Fruit fly (Drosophila melanogaster) whole organism, embryonic: ENCODE data around the gene grass.

Experiments
- Abd-B ChIP-seq: fragments of 200-800 bp; sonication (Bioruptor generic); optimal IDR thresholded peaks from 2 replicates; lab custom pipeline; 2018; ENCODE audit warnings: missing biosample characterization, mild to moderate bottlenecking, missing genetic modification characterization, moderate library complexity
- CG1024 ChIP-seq: fragments of 200-800 bp; sonication (Bioruptor generic); IDR thresholded peaks from 2 replicates; pipeline ENCODE4 v1.3.6; 2022; ENCODE audit warnings: missing biosample characterization, missing genetic modification characterization
- CG10267 ChIP-seq: fragments of 200-800 bp; sonication (Bioruptor generic); optimal IDR thresholded peaks from 2 replicates; lab custom pipeline; 2018; ENCODE audit warnings: missing biosample characterization, mild to moderate bottlenecking, missing genetic modification characterization, moderate library complexity
- CG10274 ChIP-seq: fragments of 200-800 bp; sonication (Bioruptor generic); optimal IDR thresholded peaks from 3 replicates; lab custom pipeline; 2017; ENCODE audit warnings: missing biosample characterization, mild to moderate bottlenecking, missing genetic modification characterization
- CG11504 ChIP-seq: fragments of 200-800 bp; sonication (Bioruptor generic); optimal IDR thresholded peaks from 3 replicates; lab custom pipeline; 2019; ENCODE audit warnings: missing biosample characterization, mild to moderate bottlenecking, missing genetic modification characterization, moderate library complexity
- CG15601 ChIP-seq: fragments of 200-800 bp; sonication (Bioruptor generic); optimal IDR thresholded peaks from 3 replicates; lab custom pipeline; 2019; ENCODE audit warnings: missing biosample characterization, mild to moderate bottlenecking, missing genetic modification characterization, moderate library complexity
- CG17829 ChIP-seq: fragments of 200-800 bp; optimal IDR thresholded peaks from 2 replicates; lab custom pipeline; 2019; ENCODE audit warnings: missing biosample characterization, mild to moderate bottlenecking, missing genetic modification characterization, moderate library complexity
- CG18599 ChIP-seq: fragments of 200-800 bp; sonication (Bioruptor generic); optimal IDR thresholded peaks from 3 replicates; lab custom pipeline; 2017; ENCODE audit warnings: missing biosample characterization, missing genetic modification characterization, mild to moderate bottlenecking, moderate library complexity, missing genetic modification reagents
- CG2678 ChIP-seq: fragments of 200-800 bp; sonication (Bioruptor generic); optimal IDR thresholded peaks from 3 replicates; lab custom pipeline; 2019; ENCODE audit warnings: missing biosample characterization, mild to moderate bottlenecking, missing genetic modification characterization, moderate library complexity
- CG2712 ChIP-seq: fragments of 200-800 bp; optimal IDR thresholded peaks from 3 replicates; lab custom pipeline; 2019; ENCODE audit warnings: missing biosample characterization, mild to moderate bottlenecking, missing genetic modification characterization, moderate library complexity
- CG43689 ChIP-seq: fragments of 200-800 bp; sonication (Bioruptor generic); IDR thresholded peaks from 2 replicates; pipeline ENCODE4 v1.3.6; 2022; ENCODE audit warnings: missing biosample characterization, missing genetic modification characterization
- CG4424 ChIP-seq: fragments of 200-800 bp; sonication (Bioruptor generic); optimal IDR thresholded peaks from 3 replicates; lab custom pipeline; 2016; ENCODE audit warnings: missing biosample characterization, missing genetic modification characterization
- CG7357 ChIP-seq: fragments of 200-800 bp; sonication (Bioruptor generic); IDR thresholded peaks from 3 replicates; pipeline ENCODE4 v1.3.6; 2022; ENCODE audit warnings: missing biosample characterization, missing genetic modification characterization
- D ChIP-seq, 2 experiments: fragments of 200-800 bp in 1 of 2; fragments of >200 bp in 1 of 2; sonication (Bioruptor generic) in 1 of 2; optimal IDR thresholded peaks; 2 replicates in 1 of 2; 3 replicates in 1 of 2; lab custom pipeline; 2017; ENCODE audit warnings: mild to moderate bottlenecking in 1 of 2, missing biosample characterization in 1 of 2, missing genetic modification characterization in 1 of 2, missing genetic modification reagents in 1 of 2
- D19A ChIP-seq: fragments of 200-800 bp; optimal IDR thresholded peaks from 3 replicates; lab custom pipeline; 2019; ENCODE audit warnings: missing biosample characterization, mild to moderate bottlenecking, missing genetic modification characterization, moderate library complexity
- E2f2 ChIP-seq: fragments of 200-800 bp; sonication (Bioruptor generic); IDR thresholded peaks from 2 replicates; pipeline ENCODE4 v1.3.6; 2022; ENCODE audit warnings: missing biosample characterization, missing genetic modification characterization
- H15 ChIP-seq: fragments of 200-800 bp; sonication (Bioruptor generic); IDR thresholded peaks from 3 replicates; pipeline ENCODE4 v1.3.6; 2022; ENCODE audit warnings: missing biosample characterization, missing genetic modification characterization
- HHEX ChIP-seq: fragments of 200-800 bp; sonication (Bioruptor generic); optimal IDR thresholded peaks from 3 replicates; lab custom pipeline; 2017; ENCODE audit warnings: missing biosample characterization, mild to moderate bottlenecking, missing genetic modification characterization, missing genetic modification reagents
- HLH3B ChIP-seq: fragments of 200-800 bp; sonication (Bioruptor generic); IDR thresholded peaks from 2 replicates; pipeline ENCODE4 v1.3.6; 2022; ENCODE audit warnings: missing biosample characterization, missing genetic modification characterization
- HmgD ChIP-seq: fragments of 200-800 bp; sonication (Bioruptor generic); optimal IDR thresholded peaks from 3 replicates; lab custom pipeline; 2016; ENCODE audit warnings: missing biosample characterization, missing genetic modification characterization
- Hr78 ChIP-seq, 2 experiments: fragments of 200-800 bp in 1 of 2; fragments of >200 bp in 1 of 2; sonication (Bioruptor generic) in 1 of 2; optimal IDR thresholded peaks; 2 replicates each; lab custom pipeline; 2017 to 2019; ENCODE audit warnings: missing biosample characterization in 2 of 2, missing genetic modification characterization in 2 of 2, mild to moderate bottlenecking in 1 of 2, moderate library complexity in 1 of 2
- Kr ChIP-seq: fragments of 200-800 bp; sonication (Bioruptor generic); optimal IDR thresholded peaks from 2 replicates; lab custom pipeline; 2017; ENCODE audit warnings: missing biosample characterization, mild to moderate bottlenecking, missing genetic modification characterization
- Lpt ChIP-seq: fragments of >200 bp; optimal IDR thresholded peaks from 2 replicates; lab custom pipeline; 2018; ENCODE audit warnings: missing biosample characterization, missing genetic modification characterization
- Mad ChIP-seq: fragments of 200-800 bp; sonication (Bioruptor generic); optimal IDR thresholded peaks from 2 replicates; lab custom pipeline; 2016; ENCODE audit warnings: missing biosample characterization, missing genetic modification characterization
- Optix ChIP-seq: fragments of 200-800 bp; sonication (Bioruptor generic); IDR thresholded peaks from 3 replicates; pipeline ENCODE4 v1.3.6; 2022; ENCODE audit warnings: missing biosample characterization, missing genetic modification characterization
- Ptx1 ChIP-seq: fragments of 200-800 bp; sonication (Bioruptor generic); IDR thresholded peaks from 2 replicates; pipeline ENCODE4 v1.3.6; 2022; ENCODE audit warnings: missing biosample characterization, missing genetic modification characterization
- Ssrp ChIP-seq: fragments of 200-800 bp; sonication (Bioruptor generic); optimal IDR thresholded peaks from 2 replicates; lab custom pipeline; 2018; ENCODE audit warnings: missing biosample characterization, mild to moderate bottlenecking, missing genetic modification characterization, moderate library complexity
- Usf ChIP-seq: fragments of 200-800 bp; sonication (Bioruptor generic); optimal IDR thresholded peaks from 2 replicates; lab custom pipeline; 2017; ENCODE audit warnings: missing genotype, missing biosample characterization, missing genetic modification characterization
- Xrp1 ChIP-seq: fragments of 200-800 bp; sonication (Bioruptor generic); IDR thresholded peaks from 2 replicates; pipeline ENCODE4 v1.3.6; 2022; ENCODE audit warnings: missing biosample characterization, missing genetic modification characterization
- abd-A ChIP-seq: fragments of 200-800 bp; sonication (Bioruptor generic); optimal IDR thresholded peaks from 3 replicates; lab custom pipeline; 2019; ENCODE audit warnings: missing biosample characterization, mild to moderate bottlenecking, missing genetic modification characterization, moderate library complexity
- ara ChIP-seq: fragments of 200-800 bp; sonication (Bioruptor generic); IDR thresholded peaks from 2 replicates; pipeline ENCODE4 v1.3.6; 2022; ENCODE audit warnings: missing biosample characterization, missing genetic modification characterization
- bsh ChIP-seq, 2 experiments: fragments of 200-800 bp; sonication (Bioruptor generic); optimal IDR thresholded peaks; 2 replicates each; lab custom pipeline; 2017 to 2018; ENCODE audit warnings: mild to moderate bottlenecking in 2 of 2, missing biosample characterization in 2 of 2, missing genetic modification characterization in 2 of 2, moderate library complexity in 1 of 2
- gem ChIP-seq: fragments of 200-800 bp; sonication (Bioruptor generic); optimal IDR thresholded peaks from 2 replicates; lab custom pipeline; 2019; ENCODE audit warnings: missing biosample characterization, mild to moderate bottlenecking, missing genetic modification characterization, moderate library complexity
- gsb-n ChIP-seq: fragments of 200-800 bp; sonication (Bioruptor generic); optimal IDR thresholded peaks from 3 replicates; lab custom pipeline; 2018; ENCODE audit warnings: missing biosample characterization, mild to moderate bottlenecking, missing genetic modification characterization
- ind ChIP-seq: fragments of 200-800 bp; sonication (Bioruptor generic); optimal IDR thresholded peaks from 3 replicates; lab custom pipeline; 2016; ENCODE audit warnings: missing biosample characterization, missing genetic modification characterization
- lbe ChIP-seq: fragments of 200-800 bp; sonication (Bioruptor generic); optimal IDR thresholded peaks from 2 replicates; lab custom pipeline; 2016; ENCODE audit warnings: missing biosample characterization, mild to moderate bottlenecking, missing genetic modification characterization
- lmd ChIP-seq: fragments of 200-800 bp; sonication (Bioruptor generic); IDR thresholded peaks from 2 replicates; pipeline ENCODE4 v1.3.6; 2022; ENCODE audit warnings: missing biosample characterization, missing genetic modification characterization
- lov ChIP-seq, 2 experiments: fragments of 200-800 bp in 1 of 2; fragments of >200 bp in 1 of 2; sonication (Bioruptor generic) in 1 of 2; IDR thresholded peaks in 1 of 2; optimal IDR thresholded peaks in 1 of 2; 2 replicates in 1 of 2; 3 replicates in 1 of 2; pipeline versions ENCODE4 v1.3.6 to Lab custom; 2017 to 2022; ENCODE audit warnings: missing biosample characterization in 1 of 2, missing genetic modification characterization in 1 of 2
- nmo ChIP-seq: fragments of 200-800 bp; sonication (Bioruptor generic); optimal IDR thresholded peaks from 2 replicates; lab custom pipeline; 2018; ENCODE audit warnings: missing biosample characterization, mild to moderate bottlenecking, missing genetic modification characterization, moderate library complexity
- prd ChIP-seq, 3 experiments: fragments of >200 bp in 2 of 3; fragments of 200-800 bp in 1 of 3; sonication (Bioruptor generic) in 1 of 3; optimal IDR thresholded peaks in 2 of 3; IDR thresholded peaks in 1 of 3; 2 replicates in 2 of 3; 3 replicates in 1 of 3; pipeline versions ENCODE4 v1.3.6 to Lab custom; 2017 to 2022; ENCODE audit warnings: missing biosample characterization in 1 of 3, missing genetic modification characterization in 1 of 3
- row ChIP-seq: fragments of 200-800 bp; sonication (Bioruptor generic); IDR thresholded peaks from 3 replicates; pipeline ENCODE4 v1.3.6; 2022; ENCODE audit warnings: missing biosample characterization, missing genetic modification characterization
- scrt ChIP-seq: fragments of 200-800 bp; sonication (Bioruptor generic); optimal IDR thresholded peaks from 2 replicates; lab custom pipeline; 2018; ENCODE audit warnings: missing biosample characterization, mild to moderate bottlenecking, missing genetic modification characterization, moderate library complexity
- sd ChIP-seq: fragments of 200-800 bp; sonication (Bioruptor generic); optimal IDR thresholded peaks from 3 replicates; lab custom pipeline; 2018; ENCODE audit warnings: missing biosample characterization, mild to moderate bottlenecking, missing genetic modification characterization, moderate library complexity
- seq ChIP-seq: fragments of 200-800 bp; sonication (Bioruptor generic); IDR thresholded peaks from 2 replicates; pipeline ENCODE4 v1.3.6; 2022; ENCODE audit warnings: missing biosample characterization, missing genetic modification characterization
- trem ChIP-seq: fragments of 200-800 bp; optimal IDR thresholded peaks from 3 replicates; lab custom pipeline; 2019; ENCODE audit warnings: missing biosample characterization, mild to moderate bottlenecking, missing genetic modification characterization, moderate library complexity
- zen ChIP-seq: fragments of 200-800 bp; sonication (Bioruptor generic); optimal IDR thresholded peaks from 3 replicates; lab custom pipeline; 2018; ENCODE audit warnings: missing biosample characterization, mild to moderate bottlenecking, missing genetic modification characterization, moderate library complexity

Gene grass

dm6 chr3R:27204694-27205414 is 47.1 kb downstream of the grass start:
- TF ChIP-seq lbe (GFP tag; lab: Kevin White, UChicago) (peak; percentile 3), CG4424 (GFP tag; lab: Kevin White, UChicago) (peak; percentile 27), Mad (GFP tag; lab: Kevin White, UChicago) (no peak), Ssrp (tag; lab: Kevin White, UChicago) (peak; percentile 5), CG43689 (GFP tag; lab: Robert Waterston, UW) (no peak), Xrp1 (GFP tag; lab: Robert Waterston, UW) (peak; percentile 45; the same call in 1 of the 2 replicates), Ptx1 (GFP tag; lab: Robert Waterston, UW) (0 out of 2 replicates have a peak, but pooled peaks have one; percentile 13), CG10267 (tag; lab: Kevin White, UChicago) (peak; percentile 39), bsh (GFP tag; optimal IDR thresholded peaks at IDR 0.05; lab: Kevin White, UChicago) (peak in 1 of 2 experiments; percentile 31), gsb-n (tag; lab: Kevin White, UChicago) (peak; percentile 28), Lpt (GFP tag; lab: Kevin White, UChicago) (no peak), CG2678 (tag; lab: Kevin White, UChicago) (peak; percentile 31), CG10274 (GFP tag; lab: Kevin White, UChicago) (no peak), zen (tag; lab: Kevin White, UChicago) (peak; percentile 33), HmgD (GFP tag; lab: Kevin White, UChicago) (no peak), CG15601 (tag; lab: Kevin White, UChicago) (peak; percentile 9), ara (GFP tag; lab: Robert Waterston, UW) (peak; percentile 58), E2f2 (GFP tag; lab: Robert Waterston, UW) (0 out of 2 replicates have a peak, but pooled peaks have one; percentile 9), ind (GFP tag; lab: Kevin White, UChicago) (peak; percentile 14), lmd (GFP tag; lab: Robert Waterston, UW) (0 out of 2 replicates have a peak, but pooled peaks have one; percentile 20), CG11504 (tag; lab: Kevin White, UChicago) (peak; percentile 50), prd (optimal IDR thresholded peaks at IDR 0.05; lab: Kevin White, UChicago) (no peak), prd (GFP tag; IDR thresholded peaks at IDR 0.05; lab: Robert Waterston, UW) (peak; percentile 51; the same call in 2 of the 3 replicates), D19A (peak; percentile 33), CG1024 (GFP tag; lab: Robert Waterston, UW) (no peak), CG17829 (tag; lab: Kevin White, UChicago) (peak; percentile 34), Hr78 (GFP tag; optimal IDR thresholded peaks at IDR 0.05; lab: Kevin White, UChicago) (peak in 1 of 2 experiments; percentile 15), CG18599 (GFP tag; lab: Kevin White, UChicago) (peak; percentile 10), HHEX (GFP tag; lab: Kevin White, UChicago) (no peak), lov (optimal IDR thresholded peaks at IDR 0.05; lab: Kevin White, UChicago) (no peak), lov (GFP tag; IDR thresholded peaks at IDR 0.05; lab: Robert Waterston, UW) (peak; percentile 26; the same call in 1 of the 3 replicates), H15 (GFP tag; lab: Robert Waterston, UW) (peak; percentile 41; the same call in 1 of the 3 replicates), CG2712 (tag; lab: Kevin White, UChicago) (peak; percentile 66), scrt (peak; percentile 10), abd-A (peak; percentile 74), HLH3B (GFP tag; lab: Robert Waterston, UW) (no peak), sd (tag; lab: Kevin White, UChicago) (peak; percentile 1), Optix (GFP tag; lab: Robert Waterston, UW) (no peak), nmo (peak; percentile 29), seq (GFP tag; lab: Robert Waterston, UW) (0 out of 2 replicates have a peak, but pooled peaks have one; percentile 8), Abd-B (GFP tag; lab: Kevin White, UChicago) (peak; percentile 31), Kr (GFP tag; lab: Kevin White, UChicago) (no peak), Usf (GFP tag; lab: Kevin White, UChicago) (peak; percentile 21), CG7357 (GFP tag; lab: Robert Waterston, UW) (0 out of 3 replicates have a peak, but pooled peaks have one; percentile 27), gem (tag; lab: Kevin White, UChicago) (peak; percentile 47), D (optimal IDR thresholded peaks at IDR 0.05; lab: Kevin White, UChicago) (no peak), D (GFP tag; optimal IDR thresholded peaks at IDR 0.05; lab: Kevin White, UChicago) (peak; percentile 35), trem (peak; percentile 31), row (GFP tag; lab: Robert Waterston, UW) (peak; percentile 78)
